Worm (Caenorhabditis elegans) whole organism, late embryonic: ENCODE measurements around the gene npax-1.
A peak's percentile ranks its signal among the peaks of the same experiment; 100 is the strongest.
"Not testable (repeated sequence)": the region's sequence is repeated elsewhere in the genome, so short reads cannot be mapped to it uniquely, and the experiment has no call there.

Experiments used
- K02D7.2 ChIP-seq: sonication (generic microtip); optimal IDR thresholded peaks from 2 replicates; lab custom pipeline; 2017; ENCODE audit warnings: mild to moderate bottlenecking, missing genetic modification characterization, missing compliant biosample characterization
- ceh-18 ChIP-seq: sonication (generic microtip); optimal IDR thresholded peaks from 2 replicates; lab custom pipeline; 2016; ENCODE audit warnings: missing genetic modification characterization, missing compliant biosample characterization
- ceh-19 ChIP-seq: fragments of 200-800 bp; sonication (Bioruptor generic); optimal IDR thresholded peaks from 2 replicates; lab custom pipeline; 2018; ENCODE audit warnings: mild to moderate bottlenecking, missing genetic modification characterization, missing compliant biosample characterization
- ceh-2 ChIP-seq: sonication (generic microtip); optimal IDR thresholded peaks from 2 replicates; lab custom pipeline; 2016; ENCODE audit warnings: missing genotype, missing genetic modification characterization, missing compliant biosample characterization
- ceh-31 ChIP-seq: sonication (generic microtip); optimal IDR thresholded peaks from 2 replicates; lab custom pipeline; 2016; ENCODE audit warnings: missing genetic modification characterization, missing compliant biosample characterization
- ceh-34 ChIP-seq: sonication (generic microtip); optimal IDR thresholded peaks from 2 replicates; lab custom pipeline; 2016; ENCODE audit warnings: mild to moderate bottlenecking, missing genetic modification characterization, missing compliant biosample characterization
- ceh-48 ChIP-seq: sonication (generic microtip); optimal IDR thresholded peaks from 2 replicates; lab custom pipeline; 2016; ENCODE audit warnings: missing genetic modification characterization, inconsistent platforms, missing compliant biosample characterization
- che-1 ChIP-seq: sonication (generic microtip); optimal IDR thresholded peaks from 2 replicates; lab custom pipeline; 2016; ENCODE audit warnings: mild to moderate bottlenecking, missing genetic modification characterization, missing compliant biosample characterization
- dve-1 ChIP-seq: sonication (generic microtip); optimal IDR thresholded peaks from 2 replicates; lab custom pipeline; 2017; ENCODE audit warnings: antibody characterized with exemption, mild to moderate bottlenecking, missing genetic modification characterization, missing compliant biosample characterization
- elt-2 ChIP-seq: sonication (generic microtip); optimal IDR thresholded peaks from 2 replicates; lab custom pipeline; 2016; ENCODE audit warnings: missing genetic modification reagents, missing genetic modification characterization, missing compliant biosample characterization
- ets-4 ChIP-seq: sonication (generic microtip); optimal IDR thresholded peaks from 2 replicates; lab custom pipeline; 2016; ENCODE audit warnings: missing genetic modification characterization, missing compliant biosample characterization
- eyg-1 ChIP-seq: sonication (generic microtip); optimal IDR thresholded peaks from 2 replicates; lab custom pipeline; 2016; ENCODE audit warnings: missing genotype, missing genetic modification characterization, missing compliant biosample characterization
- fkh-6 ChIP-seq: sonication (generic microtip); optimal IDR thresholded peaks from 2 replicates; lab custom pipeline; 2016; ENCODE audit warnings: missing genetic modification characterization, missing compliant biosample characterization
- hlh-13 ChIP-seq: fragments of 200-800 bp; sonication (Bioruptor generic); optimal IDR thresholded peaks from 2 replicates; lab custom pipeline; 2018; ENCODE audit warnings: mild to moderate bottlenecking, missing genetic modification characterization, missing compliant biosample characterization
- lim-6 ChIP-seq: sonication (generic microtip); optimal IDR thresholded peaks from 2 replicates; lab custom pipeline; 2016; ENCODE audit warnings: missing genetic modification characterization, missing compliant biosample characterization
- lin-11 ChIP-seq: fragments of 200-800 bp; sonication (Bioruptor generic); optimal IDR thresholded peaks from 2 replicates; lab custom pipeline; 2018; ENCODE audit warnings: mild to moderate bottlenecking, missing genetic modification characterization, missing compliant biosample characterization
- madf-2 ChIP-seq: sonication (generic microtip); optimal IDR thresholded peaks from 2 replicates; lab custom pipeline; 2017; ENCODE audit warnings: missing genetic modification characterization, missing compliant biosample characterization
- nfya-1 ChIP-seq: sonication (generic microtip); optimal IDR thresholded peaks from 2 replicates; lab custom pipeline; 2017; ENCODE audit warnings: missing genetic modification characterization, mild to moderate bottlenecking, missing compliant biosample characterization, antibody characterized with exemption, moderate library complexity
- nhr-11 ChIP-seq: fragments of 150-350 bp; optimal IDR thresholded peaks from 2 replicates; lab custom pipeline; 2014; ENCODE audit warnings: missing biosample characterization, missing genetic modification characterization
- nhr-232 ChIP-seq: sonication (generic microtip); optimal IDR thresholded peaks from 2 replicates; lab custom pipeline; 2016; ENCODE audit warnings: missing genetic modification characterization, missing compliant biosample characterization
- odd-2 ChIP-seq: sonication (generic microtip); optimal IDR thresholded peaks from 2 replicates; lab custom pipeline; 2017; ENCODE audit warnings: antibody characterized with exemption, mild to moderate bottlenecking, missing genetic modification characterization, missing compliant biosample characterization
- pax-1 ChIP-seq: fragments of 150-350 bp; optimal IDR thresholded peaks from 2 replicates; lab custom pipeline; 2014; ENCODE audit warnings: missing biosample characterization, missing genetic modification characterization
- pha-2 ChIP-seq: sonication (generic microtip); optimal IDR thresholded peaks from 2 replicates; lab custom pipeline; 2017; ENCODE audit warnings: mild to moderate bottlenecking, missing genetic modification characterization, missing compliant biosample characterization
- pqm-1 ChIP-seq: sonication (generic microtip); optimal IDR thresholded peaks from 2 replicates; lab custom pipeline; 2016; ENCODE audit warnings: missing genetic modification characterization, missing compliant biosample characterization
- ref-2 ChIP-seq: sonication (generic microtip); optimal IDR thresholded peaks from 2 replicates; lab custom pipeline; 2016; ENCODE audit warnings: missing genetic modification characterization, missing compliant biosample characterization
- rnt-1 ChIP-seq: sonication (generic microtip); optimal IDR thresholded peaks from 2 replicates; lab custom pipeline; 2016; ENCODE audit warnings: missing genetic modification characterization, missing compliant biosample characterization
- sox-2 ChIP-seq: fragments of 200-800 bp; sonication (Bioruptor generic); IDR thresholded peaks from 2 replicates; pipeline ENCODE4 v1.3.6; 2022; ENCODE audit warnings: missing genetic modification reagents, missing genetic modification characterization, missing compliant biosample characterization
- sox-4 ChIP-seq: sonication (generic microtip); optimal IDR thresholded peaks from 2 replicates; lab custom pipeline; 2017; ENCODE audit warnings: mild to moderate bottlenecking, missing genetic modification characterization, inconsistent platforms, missing compliant biosample characterization
- tbx-7 ChIP-seq: sonication (generic microtip); optimal IDR thresholded peaks from 2 replicates; lab custom pipeline; 2016; ENCODE audit warnings: missing genotype, missing genetic modification characterization, missing compliant biosample characterization
- unc-42 ChIP-seq: sonication (generic microtip); optimal IDR thresholded peaks from 2 replicates; lab custom pipeline; 2016; ENCODE audit warnings: missing genotype, missing genetic modification characterization, missing compliant biosample characterization
- unc-55 ChIP-seq: sonication (generic microtip); optimal IDR thresholded peaks from 2 replicates; lab custom pipeline; 2017; ENCODE audit warnings: missing biosample characterization, missing genetic modification reagents, missing genetic modification characterization
- ztf-16 ChIP-seq: sonication (generic microtip); optimal IDR thresholded peaks from 2 replicates; lab custom pipeline; 2017; ENCODE audit warnings: missing genetic modification characterization, missing compliant biosample characterization

Gene npax-1

DNA sequence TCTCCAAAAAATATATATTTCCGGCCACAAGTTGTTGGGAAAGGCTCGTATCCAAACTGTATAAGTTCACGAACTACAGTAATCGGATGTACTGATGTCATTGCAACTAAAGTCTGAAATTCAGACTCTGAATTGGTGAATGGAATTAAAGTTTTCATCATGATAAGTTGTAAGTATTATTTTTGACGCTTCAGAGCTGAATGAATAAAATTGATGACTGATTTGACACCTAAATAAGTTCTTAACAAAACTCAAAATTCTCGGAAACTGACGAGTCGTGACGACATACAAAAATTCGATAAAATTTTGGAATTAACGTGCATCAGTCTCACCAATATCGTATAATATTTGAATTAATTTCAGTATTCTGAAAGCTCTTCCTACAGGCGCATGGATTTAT lies 39.1 kb upstream of the npax-1 start, which contains the start of gene F43E2.11:
F43E2.11 (minus strand) TSS at position 101 of the 400 bp plus-strand sequence.
- TF ChIP-seq unc-42 (tag; lab: Kevin White, UChicago); nhr-232 (tag; lab: Kevin White, UChicago); hlh-13: not testable (repeated sequence)

ce11 chrII:7368761-7369160 lies 37.6 kb upstream of the npax-1 start, which contains the start of gene F43E2.6:
Gene F43E2.6, minus strand, starts transcription at chrII:7368861.
- TF ChIP-seq K02D7.2 (tag; lab: Kevin White, UChicago), result no peak
- no peak for TF ChIP-seq ceh-19 (GFP tag; lab: Kevin White, UChicago)
- no peak for TF ChIP-seq dve-1 (tag; lab: Kevin White, UChicago)
- TF ChIP-seq ceh-34 (tag; lab: Kevin White, UChicago), result no peak
- no peak for TF ChIP-seq elt-2 (tag; lab: Kevin White, UChicago)
- no peak for TF ChIP-seq sox-2
- TF ChIP-seq tbx-7 (tag; lab: Kevin White, UChicago), result no peak
- TF ChIP-seq rnt-1 (tag; lab: Kevin White, UChicago), result no peak
- TF ChIP-seq che-1, result no peak
- no peak for TF ChIP-seq sox-4
- no peak for TF ChIP-seq pax-1 (tag; lab: Kevin White, UChicago)
- no peak for TF ChIP-seq ceh-18 (tag; lab: Kevin White, UChicago)
- TF ChIP-seq eyg-1 (tag; lab: Kevin White, UChicago), result no peak
- no peak for TF ChIP-seq nhr-11
- no peak for TF ChIP-seq pqm-1 (tag; lab: Kevin White, UChicago)
- TF ChIP-seq, all 69 proteins: peak for 0

DNA sequence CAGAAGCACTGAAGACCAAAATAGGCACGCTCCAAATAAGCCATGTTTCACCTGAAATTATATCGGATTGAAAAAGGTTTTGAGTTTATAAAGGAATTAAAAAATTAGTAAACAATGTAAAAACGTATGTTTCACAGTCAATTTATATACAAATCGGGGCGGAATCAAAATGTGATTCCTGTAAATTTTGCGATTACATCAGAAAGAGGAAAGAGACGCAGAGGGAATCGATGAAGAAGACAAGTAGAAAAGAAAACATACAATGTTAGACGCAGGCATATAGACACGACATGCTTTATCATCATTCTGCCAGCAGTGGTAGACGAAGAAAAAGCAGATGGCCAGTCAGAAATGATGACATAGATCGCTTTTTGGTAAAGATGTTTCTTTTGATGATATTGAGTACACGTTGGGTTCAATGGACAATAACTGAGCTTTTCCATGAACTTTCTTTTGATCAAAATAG lies 32.9 kb upstream of the npax-1 start, which contains the start of gene msra-1:
msra-1 (minus strand) TSS at position 51 of the 466 bp plus-strand sequence.
- TF ChIP-seq ceh-48 (tag; lab: Kevin White, UChicago), result no peak
- TF ChIP-seq unc-55 (GFP tag; lab: Kevin White, UChicago), result peak; percentile 90
- TF ChIP-seq lin-11, result no peak
- no peak for TF ChIP-seq ceh-31 (tag; lab: Kevin White, UChicago)
- no peak for TF ChIP-seq ceh-2
- TF ChIP-seq dve-1 (tag; lab: Kevin White, UChicago), result peak; percentile 35

DNA sequence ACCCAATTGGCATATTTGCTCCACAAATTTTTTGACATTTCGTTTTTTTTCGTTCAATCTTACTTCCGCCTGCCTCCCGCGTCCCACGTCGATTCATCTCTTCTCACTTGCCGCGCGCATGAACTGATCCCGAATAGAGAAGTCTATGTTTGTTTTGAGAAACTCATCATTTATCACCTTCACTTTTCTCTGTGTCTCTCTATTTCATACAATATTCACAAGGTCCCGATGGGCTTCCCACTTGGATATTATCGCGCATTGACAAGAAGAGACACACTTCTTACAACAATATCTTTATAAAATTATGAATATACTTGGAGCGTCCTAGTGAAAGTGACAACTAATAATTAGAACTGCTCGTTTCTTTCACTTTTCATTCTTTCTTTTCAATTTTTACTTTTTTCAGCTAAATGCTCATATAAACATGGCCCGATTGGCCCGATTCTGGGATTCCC lies 27.4 kb upstream of the npax-1 start, which contains the start of gene insc-1:
insc-1 (plus strand) TSS at position 405 of the 455 bp plus-strand sequence.
- no peak for TF ChIP-seq K02D7.2 (tag; lab: Kevin White, UChicago)
- TF ChIP-seq ref-2 (tag; lab: Kevin White, UChicago), result peak; percentile 16

DNA sequence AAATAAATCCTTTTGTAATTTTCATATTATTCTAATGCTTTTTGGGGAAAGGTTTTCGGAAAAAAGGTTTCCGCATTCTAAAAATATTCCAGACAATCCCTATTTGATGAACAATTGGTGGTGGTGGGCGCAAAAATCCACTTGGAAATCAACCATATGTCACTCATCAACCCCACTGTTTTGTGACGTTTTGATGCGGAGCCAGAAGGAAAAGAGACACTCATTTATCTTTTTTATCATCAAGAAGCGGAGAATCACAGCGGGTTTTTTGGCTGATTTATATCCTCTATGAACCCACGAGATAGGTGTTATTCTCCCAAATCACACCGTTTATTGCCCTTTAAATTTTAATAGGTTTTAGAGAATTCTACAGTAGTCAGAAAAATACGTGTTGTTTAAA lies 26.1 kb upstream of the npax-1 start:
- TF ChIP-seq pqm-1 (tag; lab: Kevin White, UChicago) (no peak), odd-2 (tag; lab: Kevin White, UChicago) (no peak)

- TF ChIP-seq unc-42 (tag; lab: Kevin White, UChicago) (no peak), lim-6 (tag; lab: Kevin White, UChicago) (no peak), ref-2 (tag; lab: Kevin White, UChicago) (no peak), madf-2 (tag; lab: Kevin White, UChicago) (no peak), fkh-6 (no peak), ztf-16 (tag; lab: Kevin White, UChicago) (no peak), ceh-31 (tag; lab: Kevin White, UChicago) (no peak), ets-4 (tag; lab: Kevin White, UChicago) (no peak), nfya-1 (tag; lab: Kevin White, UChicago) (no peak), ceh-18 (tag; lab: Kevin White, UChicago) (no peak), lin-11 (no peak), pha-2 (tag; lab: Kevin White, UChicago) (no peak)
These were observed 25.6 kb upstream of the npax-1 start for ce11 chrII:7356773-7357172.
